Worm (Caenorhabditis elegans) whole organism, L4 larva: Measurements from ENCODE around the gene W02B8.1.

Source experiments
- D1046.2 ChIP-seq: fragments of 200-800 bp; sonication (Bioruptor generic); IDR thresholded peaks from 2 replicates; pipeline ENCODE4 v1.3.6; 2022; ENCODE audit warnings: missing genetic modification characterization, missing compliant biosample characterization
- F37D6.2 ChIP-seq: sonication (generic microtip); optimal IDR thresholded peaks from 2 replicates; lab custom pipeline; 2016; ENCODE audit warnings: mild to moderate bottlenecking, missing genetic modification characterization, missing compliant biosample characterization
- T20F7.1 ChIP-seq: fragments of 200-800 bp; sonication (Bioruptor generic); optimal IDR thresholded peaks from 2 replicates; lab custom pipeline; 2018; ENCODE audit warnings: mild to moderate bottlenecking, missing genetic modification characterization, missing compliant biosample characterization
- ZK546.5 ChIP-seq, 2 experiments: sonication (generic microtip); optimal IDR thresholded peaks; 2 replicates each; lab custom pipeline; 2017; ENCODE audit warnings: missing biosample characterization in 2 of 2, missing genetic modification characterization in 2 of 2
- aha-1 ChIP-seq: fragments of 150-350 bp; peaks from one replicate; lab custom pipeline; 2014; ENCODE audit warnings: missing biosample characterization, missing genetic modification characterization
- ama-1 ChIP-seq: fragments of 150-350 bp; optimal IDR thresholded peaks from 2 replicates; lab custom pipeline; 2014; ENCODE audit warnings: inconsistent platforms, mixed read lengths
- attf-4 ChIP-seq: sonication (generic microtip); optimal IDR thresholded peaks from 3 replicates; lab custom pipeline; 2017; ENCODE audit warnings: missing biosample characterization, missing genetic modification characterization
- ceh-28 ChIP-seq: fragments of 150-350 bp; optimal IDR thresholded peaks from 2 replicates; lab custom pipeline; 2014; ENCODE audit warnings: missing biosample characterization, missing genetic modification reagents, missing genetic modification characterization
- ceh-44 ChIP-seq: fragments of 200-800 bp; sonication (Bioruptor generic); IDR thresholded peaks from 2 replicates; pipeline ENCODE4 v1.3.6; 2022; ENCODE audit warnings: missing genetic modification reagents, missing genetic modification characterization, missing compliant biosample characterization
- ceh-62 ChIP-seq: sonication (generic microtip); optimal IDR thresholded peaks from 2 replicates; lab custom pipeline; 2017; ENCODE audit warnings: missing biosample characterization, missing genetic modification characterization
- ceh-82 ChIP-seq: sonication (generic microtip); optimal IDR thresholded peaks from 2 replicates; lab custom pipeline; 2017; ENCODE audit warnings: missing biosample characterization, missing genetic modification characterization
- daf-16 ChIP-seq, 3 experiments: sonication (generic microtip); optimal IDR thresholded peaks; 2 replicates each; lab custom pipeline; 2016 to 2017; ENCODE audit warnings: missing genetic modification characterization in 3 of 3, missing genetic modification reagents in 3 of 3, mild to moderate bottlenecking in 2 of 3, missing compliant biosample characterization in 2 of 3, missing biosample characterization in 1 of 3, moderate library complexity in 1 of 3
- daf-19 ChIP-seq: fragments of 200-800 bp; sonication (Bioruptor generic); conservative IDR thresholded peaks from 2 replicates; pipeline ENCODE4 v1.3.6; 2022; ENCODE audit warnings: missing genetic modification characterization, missing compliant biosample characterization
- daf-8 ChIP-seq: fragments of 200-800 bp; sonication (Bioruptor generic); IDR thresholded peaks from 2 replicates; pipeline ENCODE4 v1.3.6; 2022; ENCODE audit warnings: missing genetic modification characterization, missing compliant biosample characterization
- dmd-6 ChIP-seq: fragments of 200-800 bp; sonication (Bioruptor generic); IDR thresholded peaks from 2 replicates; pipeline ENCODE4 v1.3.6; 2022; ENCODE audit warnings: missing genetic modification reagents, missing genetic modification characterization, missing compliant biosample characterization
- dmd-8 ChIP-seq: fragments of 200-800 bp; sonication (Bioruptor generic); IDR thresholded peaks from 2 replicates; pipeline ENCODE4 v1.3.6; 2022; ENCODE audit warnings: missing genetic modification characterization, missing compliant biosample characterization
- dpl-1 ChIP-seq: fragments of 150-350 bp; optimal IDR thresholded peaks from 2 replicates; lab custom pipeline; 2014; ENCODE audit warnings: missing biosample characterization, missing genetic modification reagents, missing genetic modification characterization
- dve-1 ChIP-seq: sonication (generic microtip); optimal IDR thresholded peaks from 2 replicates; lab custom pipeline; 2017; ENCODE audit warnings: antibody characterized with exemption, mild to moderate bottlenecking, missing genetic modification characterization, missing compliant biosample characterization; ENCODE audit not compliant: insufficient read depth
- egl-27 ChIP-seq: sonication (generic microtip); optimal IDR thresholded peaks from 3 replicates; lab custom pipeline; 2017; ENCODE audit warnings: missing biosample characterization, missing genetic modification reagents, missing genetic modification characterization
- gei-8 ChIP-seq: fragments of 200-800 bp; sonication (Bioruptor generic); optimal IDR thresholded peaks from 2 replicates; lab custom pipeline; 2018; ENCODE audit warnings: mild to moderate bottlenecking, missing genetic modification characterization, missing compliant biosample characterization
- hlh-11 ChIP-seq: fragments of 200-800 bp; sonication (Bioruptor generic); optimal IDR thresholded peaks from 2 replicates; lab custom pipeline; 2018; ENCODE audit warnings: mild to moderate bottlenecking, missing genetic modification characterization, missing compliant biosample characterization
- hlh-30 ChIP-seq: sonication (generic microtip); optimal IDR thresholded peaks from 2 replicates; lab custom pipeline; 2017; ENCODE audit warnings: antibody characterized with exemption, mild to moderate bottlenecking, missing genetic modification characterization, missing compliant biosample characterization; ENCODE audit not compliant: insufficient read depth
- jun-1 ChIP-seq: fragments of 150-350 bp; optimal IDR thresholded peaks from 2 replicates; lab custom pipeline; 2014; ENCODE audit warnings: missing biosample characterization, missing genetic modification reagents, missing genetic modification characterization
- lin-1 ChIP-seq: fragments of 200-800 bp; sonication (Bioruptor generic); IDR thresholded peaks from 2 replicates; pipeline ENCODE4 v1.3.6; 2022; ENCODE audit warnings: missing genetic modification reagents, missing genetic modification characterization, missing compliant biosample characterization
- lin-38 ChIP-seq: fragments of 200-800 bp; sonication (Bioruptor generic); IDR thresholded peaks from 2 replicates; pipeline ENCODE4 v1.3.6; 2022; ENCODE audit warnings: missing genetic modification reagents, missing genetic modification characterization, missing compliant biosample characterization
- madf-5 ChIP-seq, 2 experiments: fragments of 200-800 bp; sonication (Bioruptor generic); IDR thresholded peaks; 2 replicates each; pipeline ENCODE4 v1.3.6; 2022; ENCODE audit warnings: missing compliant biosample characterization in 2 of 2, missing genetic modification characterization in 2 of 2
- mes-2 ChIP-seq: sonication (generic microtip); optimal IDR thresholded peaks from 2 replicates; lab custom pipeline; 2016; ENCODE audit warnings: missing genotype, mild to moderate bottlenecking, missing genetic modification characterization, missing compliant biosample characterization; ENCODE audit not compliant: poor library complexity, severe bottlenecking
- mxl-3 ChIP-seq: fragments of 200-800 bp; sonication (Bioruptor generic); optimal IDR thresholded peaks from 2 replicates; lab custom pipeline; 2018; ENCODE audit warnings: mild to moderate bottlenecking, missing genetic modification characterization, missing compliant biosample characterization
- nhr-28 ChIP-seq: fragments of 150-350 bp; optimal IDR thresholded peaks from 2 replicates; lab custom pipeline; 2014; ENCODE audit warnings: missing biosample characterization, missing genetic modification characterization
- nhr-41 ChIP-seq: fragments of 200-800 bp; sonication (Bioruptor generic); IDR thresholded peaks from 2 replicates; pipeline ENCODE4 v1.3.6; 2022; ENCODE audit warnings: missing genetic modification reagents, missing genetic modification characterization, missing compliant biosample characterization
- nhr-48 ChIP-seq: sonication (generic microtip); optimal IDR thresholded peaks from 2 replicates; lab custom pipeline; 2016; ENCODE audit warnings: mild to moderate bottlenecking, missing genetic modification characterization, missing compliant biosample characterization
- nhr-77 ChIP-seq: fragments of 150-350 bp; optimal IDR thresholded peaks from 2 replicates; lab custom pipeline; 2014; ENCODE audit warnings: missing biosample characterization, missing genetic modification characterization
- pqm-1 ChIP-seq: sonication (generic microtip); optimal IDR thresholded peaks from 2 replicates; lab custom pipeline; 2017; ENCODE audit warnings: missing biosample characterization, missing genetic modification characterization
- rbr-2 ChIP-seq: sonication (generic microtip); optimal IDR thresholded peaks from 2 replicates; lab custom pipeline; 2016; ENCODE audit warnings: missing genotype, missing genetic modification characterization, missing compliant biosample characterization
- skn-1 ChIP-seq: fragments of 150-350 bp; optimal IDR thresholded peaks from 2 replicates; lab custom pipeline; 2014; ENCODE audit warnings: missing biosample characterization, missing genetic modification characterization
- spr-1 ChIP-seq: sonication (generic microtip); optimal IDR thresholded peaks from 2 replicates; lab custom pipeline; 2016; ENCODE audit warnings: mild to moderate bottlenecking, missing genetic modification characterization, missing compliant biosample characterization
- spr-3 ChIP-seq: fragments of 200-800 bp; sonication (Bioruptor generic); optimal IDR thresholded peaks from 2 replicates; lab custom pipeline; 2018; ENCODE audit warnings: mild to moderate bottlenecking, missing genetic modification characterization, missing compliant biosample characterization
- tra-1 ChIP-seq: fragments of 200-800 bp; sonication (Bioruptor generic); IDR thresholded peaks from 2 replicates; pipeline ENCODE4 v1.3.6; 2022; ENCODE audit warnings: missing genetic modification reagents, missing genetic modification characterization, missing compliant biosample characterization
- vab-7 ChIP-seq: fragments of 200-800 bp; sonication (Bioruptor generic); IDR thresholded peaks from 2 replicates; pipeline ENCODE4 v1.3.6; 2022; ENCODE audit warnings: missing genetic modification reagents, missing genetic modification characterization, missing compliant biosample characterization
- zfp-2 ChIP-seq: sonication (generic microtip); optimal IDR thresholded peaks from 2 replicates; lab custom pipeline; 2016; ENCODE audit warnings: mild to moderate bottlenecking, missing genetic modification characterization, missing compliant biosample characterization
- ztf-11 ChIP-seq: fragments of 150-350 bp; optimal IDR thresholded peaks from 2 replicates; lab custom pipeline; 2014; ENCODE audit warnings: missing biosample characterization, missing genetic modification characterization

W02B8.1 gene

DNA sequence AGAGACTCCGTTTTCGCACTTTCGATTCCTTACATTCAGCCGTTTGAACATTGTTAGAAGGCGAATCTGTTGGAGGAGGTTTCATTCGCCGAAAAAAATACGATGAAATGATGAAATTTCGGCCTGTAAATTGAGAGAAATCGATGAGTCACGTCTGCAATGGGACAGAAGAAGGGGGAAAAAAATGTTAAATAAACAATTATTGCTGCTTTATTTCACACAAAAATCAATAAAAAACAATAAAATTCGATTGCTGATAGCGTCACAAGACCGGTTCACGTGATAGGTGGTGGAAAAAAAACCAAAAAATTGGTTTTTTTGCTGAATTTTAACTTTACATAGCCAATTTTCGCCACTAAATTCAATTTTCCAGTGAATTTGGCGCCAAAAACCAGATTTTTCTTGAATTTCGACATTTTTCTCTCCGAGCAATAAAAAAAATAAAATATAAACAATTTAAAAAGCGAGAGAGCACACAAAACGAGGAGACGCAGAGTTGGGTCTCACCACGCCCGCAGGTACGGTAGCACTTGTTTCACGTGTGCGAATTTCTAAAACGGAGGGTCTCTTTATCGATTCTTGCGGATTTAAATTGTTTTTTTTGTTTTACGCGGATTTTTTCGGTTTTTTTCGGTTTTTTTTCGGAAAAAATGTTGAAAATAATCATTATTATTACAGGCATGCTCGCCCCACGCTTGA is 29.6 kb downstream of the W02B8.1 start, which contains the start of the genes cup-14 and ndub-8 (continued):
- peak; percentile 45 for TF ChIP-seq nhr-48 (tag; lab: Kevin White, UChicago)
- no peak for TF ChIP-seq ceh-44 (GFP tag; lab: Robert Waterston, UW)
- TF ChIP-seq madf-5 (GFP tag; IDR thresholded peaks at IDR 0.05; lab: Robert Waterston, UW) = no peak
- TF ChIP-seq lin-1 (GFP tag; lab: Robert Waterston, UW) = no peak
- TF ChIP-seq vab-7 (GFP tag; lab: Robert Waterston, UW) = 0 out of 2 replicates have a peak, but pooled peaks have one; percentile 10

DNA sequence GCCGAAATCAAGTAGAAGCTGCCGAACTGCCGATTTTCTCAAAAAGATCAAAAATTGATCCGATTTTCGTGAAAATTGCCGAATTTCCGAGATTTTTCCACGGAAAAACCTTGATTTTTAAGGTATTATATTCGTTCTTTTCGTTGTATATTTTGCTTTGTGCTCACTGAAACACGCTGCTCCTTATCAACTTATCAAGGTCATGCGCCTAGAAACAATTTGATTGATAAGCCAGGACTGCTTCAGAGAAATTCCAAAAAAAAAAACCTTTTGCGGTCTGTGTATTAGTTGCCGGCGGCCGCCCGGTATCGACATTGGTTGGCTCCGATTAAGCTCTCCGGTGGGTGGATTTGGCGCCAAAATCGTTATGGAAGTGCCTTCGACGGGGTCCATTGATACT is 39.5 kb downstream of the W02B8.1 start:
- TF ChIP-seq ceh-82 (tag; lab: Kevin White, UChicago) = no peak
- TF ChIP-seq mes-2 (tag; lab: Kevin White, UChicago) = no peak
- no peak for TF ChIP-seq spr-1 (tag; lab: Kevin White, UChicago)
- no peak for TF ChIP-seq gei-8 (GFP tag; lab: Kevin White, UChicago)
- TF ChIP-seq hlh-11 = peak; percentile 39
- TF ChIP-seq daf-16 (GFP tag; optimal IDR thresholded peaks at IDR 0.05; lab: Kevin White, UChicago) = no peak
- TF ChIP-seq daf-16 (tag; optimal IDR thresholded peaks at IDR 0.05; lab: Kevin White, UChicago) = peak; percentile 9
- peak; percentile 6 for TF ChIP-seq nhr-77 (tag; lab: Kevin White, UChicago)
- TF ChIP-seq tra-1 = no peak
- TF ChIP-seq dve-1 = peak; percentile 16
- TF ChIP-seq pqm-1 (tag; lab: Kevin White, UChicago) = peak; percentile 71
- peak; percentile 65 for TF ChIP-seq dmd-6 (GFP tag; lab: Robert Waterston, UW)
- TF ChIP-seq F37D6.2 (tag; lab: Kevin White, UChicago) = no peak
- no peak for TF ChIP-seq daf-8 (GFP tag; lab: Robert Waterston, UW)
- TF ChIP-seq nhr-28 (tag; lab: Kevin White, UChicago) = peak; percentile 16

ce11 chrII:13860900-13861299 is 41.0 kb downstream of the W02B8.1 start:
- TF ChIP-seq nhr-77 (tag; lab: Kevin White, UChicago) (peak; percentile 68), daf-16 (GFP tag; optimal IDR thresholded peaks at IDR 0.05; lab: Kevin White, UChicago) (no peak), daf-16 (tag; optimal IDR thresholded peaks at IDR 0.05; lab: Kevin White, UChicago) (peak; percentile 5), tra-1 (no peak), rbr-2 (tag; lab: Kevin White, UChicago) (no peak), jun-1 (tag; lab: Kevin White, UChicago) (no peak), dve-1 (peak; percentile 42), ceh-28 (tag; lab: Kevin White, UChicago) (no peak), T20F7.1 (GFP tag; lab: Kevin White, UChicago) (no peak), mxl-3 (GFP tag; lab: Kevin White, UChicago) (peak; percentile 54), pqm-1 (tag; lab: Kevin White, UChicago) (peak; percentile 92), hlh-30 (peak; percentile 61), hlh-11 (peak; percentile 61), daf-19 (no peak), nhr-28 (tag; lab: Kevin White, UChicago) (peak; percentile 83), dmd-6 (GFP tag; lab: Robert Waterston, UW) (peak; percentile 73), egl-27 (tag; lab: Kevin White, UChicago) (no peak)

- TF ChIP-seq zfp-2 (no peak), skn-1 (tag; lab: Kevin White, UChicago) (no peak), ZK546.5 (tag; optimal IDR thresholded peaks at IDR 0.05; lab: Kevin White, UChicago) (no peak), spr-1 (tag; lab: Kevin White, UChicago) (no peak), dmd-8 (GFP tag; lab: Robert Waterston, UW) (no peak), pqm-1 (tag; lab: Kevin White, UChicago) (peak; percentile 30), dve-1 (peak; percentile 44), D1046.2 (GFP tag; lab: Robert Waterston, UW) (no peak), dmd-6 (GFP tag; lab: Robert Waterston, UW) (peak; percentile 22; the same call in 1 of the 2 replicates), ceh-44 (GFP tag; lab: Robert Waterston, UW) (no peak), ztf-11 (tag; lab: Kevin White, UChicago) (no peak), aha-1 (tag; lab: Kevin White, UChicago) (peak; percentile 40), nhr-41 (GFP tag; lab: Robert Waterston, UW) (no peak), lin-38 (no peak), mes-2 (tag; lab: Kevin White, UChicago) (peak; percentile 38), dpl-1 (GFP tag; lab: Kevin White, UChicago) (no peak), mxl-3 (GFP tag; lab: Kevin White, UChicago) (no peak), egl-27 (tag; lab: Kevin White, UChicago) (no peak), daf-8 (GFP tag; lab: Robert Waterston, UW) (no peak), attf-4 (no peak), nhr-28 (tag; lab: Kevin White, UChicago) (peak; percentile 57), nhr-77 (tag; lab: Kevin White, UChicago) (peak; percentile 63), ceh-62 (tag; lab: Kevin White, UChicago) (no peak), lin-1 (GFP tag; lab: Robert Waterston, UW) (no peak), ama-1 (lab: Kevin White, UChicago) (no peak), spr-3 (no peak), daf-16 (GFP tag; optimal IDR thresholded peaks at IDR 0.05; lab: Kevin White, UChicago) (no peak), daf-16 (tag; optimal IDR thresholded peaks at IDR 0.05; lab: Kevin White, UChicago) (peak; percentile 48)
Measured at ce11 chrII:13859847-13860246, 42.1 kb downstream of the W02B8.1 start.
